Fruit fly (Drosophila melanogaster) whole organism, embryonic: Measurements from ENCODE around the gene CG6048.

Experiments used
- CG10209 ChIP-seq: fragments of 200-800 bp; sonication (Bioruptor generic); optimal IDR thresholded peaks from 3 replicates; lab custom pipeline; 2017; ENCODE audit warnings: missing biosample characterization, mild to moderate bottlenecking, missing genetic modification characterization, missing genetic modification reagents
- CG10267 ChIP-seq: fragments of 200-800 bp; sonication (Bioruptor generic); optimal IDR thresholded peaks from 2 replicates; lab custom pipeline; 2018; ENCODE audit warnings: missing biosample characterization, mild to moderate bottlenecking, missing genetic modification characterization, moderate library complexity
- CG10321 ChIP-seq: fragments of 200-800 bp; sonication (Bioruptor generic); IDR thresholded peaks from 2 replicates; pipeline ENCODE4 v1.3.6; 2022; ENCODE audit warnings: missing biosample characterization, missing genetic modification characterization
- CG10979 ChIP-seq: fragments of 200-800 bp; sonication (Bioruptor generic); optimal IDR thresholded peaks from 2 replicates; lab custom pipeline; 2018; ENCODE audit warnings: missing biosample characterization, mild to moderate bottlenecking, missing genetic modification characterization, moderate library complexity
- CG11085 ChIP-seq: fragments of 200-800 bp; sonication (Bioruptor generic); IDR thresholded peaks from 2 replicates; pipeline ENCODE4 v1.3.6; 2022; ENCODE audit warnings: missing biosample characterization, missing genetic modification characterization
- CG11723 ChIP-seq: fragments of 200-800 bp; sonication (Bioruptor generic); optimal IDR thresholded peaks from 2 replicates; lab custom pipeline; 2017; ENCODE audit warnings: missing biosample characterization, mild to moderate bottlenecking, missing genetic modification characterization
- CG12219 ChIP-seq: fragments of 200-800 bp; sonication (Bioruptor generic); optimal IDR thresholded peaks from 3 replicates; lab custom pipeline; 2018; ENCODE audit warnings: missing biosample characterization, mild to moderate bottlenecking, missing genetic modification characterization
- CG12299 ChIP-seq: fragments of 200-800 bp; sonication (Bioruptor generic); optimal IDR thresholded peaks from 2 replicates; lab custom pipeline; 2018; ENCODE audit warnings: missing biosample characterization, mild to moderate bottlenecking, missing genetic modification characterization
- CG12391 ChIP-seq: fragments of 200-800 bp; sonication (Bioruptor generic); optimal IDR thresholded peaks from 3 replicates; lab custom pipeline; 2018; ENCODE audit warnings: missing biosample characterization, mild to moderate bottlenecking, missing genetic modification characterization, moderate library complexity
- CG15011 ChIP-seq: fragments of 200-800 bp; sonication (Bioruptor generic); optimal IDR thresholded peaks from 3 replicates; lab custom pipeline; 2018; ENCODE audit warnings: missing biosample characterization, mild to moderate bottlenecking, missing genetic modification characterization
- CG15073 ChIP-seq: fragments of 200-800 bp; sonication (Bioruptor generic); optimal IDR thresholded peaks from 2 replicates; lab custom pipeline; 2016; ENCODE audit warnings: missing biosample characterization, missing genetic modification characterization
- CG17568 ChIP-seq: fragments of 200-800 bp; sonication (Bioruptor generic); optimal IDR thresholded peaks from 2 replicates; lab custom pipeline; 2018; ENCODE audit warnings: missing biosample characterization, mild to moderate bottlenecking, missing genetic modification characterization, moderate library complexity
- CG17912 ChIP-seq: fragments of 200-800 bp; sonication (Bioruptor generic); optimal IDR thresholded peaks from 2 replicates; lab custom pipeline; 2018; ENCODE audit warnings: missing biosample characterization, mild to moderate bottlenecking, missing genetic modification characterization
- CG2120 ChIP-seq: fragments of 200-800 bp; sonication (Bioruptor generic); optimal IDR thresholded peaks from 3 replicates; lab custom pipeline; 2016; ENCODE audit warnings: missing biosample characterization, missing genetic modification characterization
- CG2202 ChIP-seq: fragments of 200-800 bp; sonication (Bioruptor generic); optimal IDR thresholded peaks from 2 replicates; lab custom pipeline; 2018; ENCODE audit warnings: missing biosample characterization, mild to moderate bottlenecking, missing genetic modification characterization
- CG2875 ChIP-seq: fragments of 200-800 bp; sonication (Bioruptor generic); optimal IDR thresholded peaks from 2 replicates; lab custom pipeline; 2017; ENCODE audit warnings: missing biosample characterization, mild to moderate bottlenecking, missing genetic modification characterization, missing genetic modification reagents
- CG4707 ChIP-seq: fragments of 200-800 bp; sonication (Bioruptor generic); optimal IDR thresholded peaks from 2 replicates; lab custom pipeline; 2018; ENCODE audit warnings: missing biosample characterization, mild to moderate bottlenecking, missing genetic modification characterization, moderate library complexity
- CG7357 ChIP-seq: fragments of 200-800 bp; sonication (Bioruptor generic); IDR thresholded peaks from 3 replicates; pipeline ENCODE4 v1.3.6; 2022; ENCODE audit warnings: missing biosample characterization, missing genetic modification characterization
- CG8290 ChIP-seq, 3 experiments: fragments of 200-800 bp; sonication (Bioruptor generic); optimal IDR thresholded peaks; 2 replicates each; lab custom pipeline; 2016 to 2019; ENCODE audit warnings: missing biosample characterization in 3 of 3, missing genetic modification characterization in 3 of 3, mild to moderate bottlenecking in 2 of 3, moderate library complexity in 1 of 3
- CG8359 ChIP-seq: fragments of 200-800 bp; sonication (Bioruptor generic); optimal IDR thresholded peaks from 2 replicates; lab custom pipeline; 2017; ENCODE audit warnings: missing biosample characterization, mild to moderate bottlenecking, missing genetic modification characterization, borderline replicate concordance
- CG8388 ChIP-seq: fragments of 200-800 bp; sonication (Bioruptor generic); optimal IDR thresholded peaks from 2 replicates; lab custom pipeline; 2019; ENCODE audit warnings: missing biosample characterization, mild to moderate bottlenecking, missing genetic modification characterization, moderate library complexity
- CG9817 ChIP-seq: fragments of 200-800 bp; sonication (Bioruptor generic); optimal IDR thresholded peaks from 2 replicates; lab custom pipeline; 2018; ENCODE audit warnings: missing biosample characterization, mild to moderate bottlenecking, missing genetic modification characterization, moderate library complexity
- Doc2 ChIP-seq: fragments of 200-800 bp; sonication (Bioruptor generic); IDR thresholded peaks from 2 replicates; pipeline ENCODE4 v1.3.6; 2022; ENCODE audit warnings: missing biosample characterization, missing genetic modification characterization
- Eip74EF ChIP-seq, 2 experiments: fragments of 200-800 bp in 1 of 2; fragments of >200 bp in 1 of 2; sonication (Bioruptor generic) in 1 of 2; optimal IDR thresholded peaks; 2 replicates each; lab custom pipeline; 2017 to 2019; ENCODE audit warnings: missing biosample characterization in 2 of 2, missing genetic modification characterization in 2 of 2, mild to moderate bottlenecking in 1 of 2, moderate library complexity in 1 of 2
- Meics ChIP-seq: fragments of 200-800 bp; sonication (Bioruptor generic); optimal IDR thresholded peaks from 2 replicates; lab custom pipeline; 2017; ENCODE audit warnings: missing biosample characterization, mild to moderate bottlenecking, missing genetic modification characterization
- Mes4 ChIP-seq: fragments of 200-800 bp; sonication (Bioruptor generic); optimal IDR thresholded peaks from 2 replicates; lab custom pipeline; 2016; ENCODE audit warnings: missing biosample characterization, missing genetic modification characterization
- Opbp ChIP-seq: fragments of 200-800 bp; sonication (Bioruptor generic); IDR thresholded peaks from 3 replicates; pipeline ENCODE4 v1.3.6; 2022; ENCODE audit warnings: missing biosample characterization, missing genetic modification characterization; ENCODE audit not compliant: partially characterized antibody
- Ravus ChIP-seq: fragments of 200-800 bp; sonication (Bioruptor generic); IDR thresholded peaks from 2 replicates; pipeline ENCODE4 v1.3.6; 2022; ENCODE audit warnings: missing biosample characterization, missing genetic modification characterization
- Rx ChIP-seq: fragments of 200-800 bp; sonication (Bioruptor generic); IDR thresholded peaks from 2 replicates; pipeline ENCODE4 v1.3.6; 2022; ENCODE audit warnings: missing biosample characterization, missing genetic modification characterization
- Taf1 ChIP-seq: fragments of 200-800 bp; sonication (Bioruptor generic); IDR thresholded peaks from 2 replicates; pipeline ENCODE4 v1.3.6; 2022; ENCODE audit warnings: missing biosample characterization, missing genetic modification characterization
- bbx ChIP-seq: fragments of 200-800 bp; sonication (Bioruptor generic); IDR thresholded peaks from 2 replicates; pipeline ENCODE4 v1.3.6; 2022; ENCODE audit warnings: missing biosample characterization, missing genetic modification characterization; ENCODE audit not compliant: partially characterized antibody
- bowl ChIP-seq: fragments of 200-800 bp; sonication (Bioruptor generic); IDR thresholded peaks from 2 replicates; pipeline ENCODE4 v1.3.6; 2022; ENCODE audit warnings: missing biosample characterization, missing genetic modification characterization
- emc ChIP-seq: fragments of 200-800 bp; sonication (Bioruptor generic); optimal IDR thresholded peaks from 2 replicates; lab custom pipeline; 2016; ENCODE audit warnings: missing biosample characterization, missing genetic modification characterization
- eyg ChIP-seq: fragments of 200-800 bp; sonication (Bioruptor generic); optimal IDR thresholded peaks from 3 replicates; lab custom pipeline; 2016; ENCODE audit warnings: missing biosample characterization, missing genetic modification characterization
- gfzf ChIP-seq: fragments of 200-800 bp; sonication (Bioruptor generic); optimal IDR thresholded peaks from 2 replicates; lab custom pipeline; 2016; ENCODE audit warnings: missing biosample characterization, mild to moderate bottlenecking, missing genetic modification characterization, moderate library complexity
- grn ChIP-seq: fragments of 200-800 bp; sonication (Bioruptor generic); optimal IDR thresholded peaks from 3 replicates; lab custom pipeline; 2017; ENCODE audit warnings: missing biosample characterization, missing genetic modification characterization
- gsb-n ChIP-seq: fragments of 200-800 bp; sonication (Bioruptor generic); optimal IDR thresholded peaks from 3 replicates; lab custom pipeline; 2018; ENCODE audit warnings: missing biosample characterization, mild to moderate bottlenecking, missing genetic modification characterization
- jing ChIP-seq: fragments of 200-800 bp; sonication (Bioruptor generic); optimal IDR thresholded peaks from 2 replicates; lab custom pipeline; 2018; ENCODE audit warnings: missing biosample characterization, mild to moderate bottlenecking, missing genetic modification characterization
- lbe ChIP-seq: fragments of 200-800 bp; sonication (Bioruptor generic); optimal IDR thresholded peaks from 2 replicates; lab custom pipeline; 2016; ENCODE audit warnings: missing biosample characterization, mild to moderate bottlenecking, missing genetic modification characterization
- lilli ChIP-seq: fragments of 200-800 bp; sonication (Bioruptor generic); optimal IDR thresholded peaks from 3 replicates; lab custom pipeline; 2016; ENCODE audit warnings: missing biosample characterization, missing genetic modification characterization
- oc ChIP-seq: fragments of 200-800 bp; sonication (Bioruptor generic); optimal IDR thresholded peaks from 2 replicates; lab custom pipeline; 2018; ENCODE audit warnings: missing biosample characterization, mild to moderate bottlenecking, missing genetic modification characterization, moderate library complexity
- odd ChIP-seq: fragments of 200-800 bp; sonication (Bioruptor generic); optimal IDR thresholded peaks from 2 replicates; lab custom pipeline; 2017; ENCODE audit warnings: missing biosample characterization, mild to moderate bottlenecking, missing genetic modification characterization
- pan ChIP-seq, 4 experiments: fragments of >200 bp in 3 of 4; fragments of 200-800 bp in 1 of 4; sonication (Bioruptor generic) in 1 of 4; optimal IDR thresholded peaks in 3 of 4; IDR thresholded peaks in 1 of 4; 2 replicates each; pipeline versions ENCODE4 v1.3.6 to Lab custom; 2017 to 2022; ENCODE audit warnings: missing biosample characterization in 2 of 4, missing genetic modification characterization in 2 of 4, mixed read lengths in 1 of 4
- pita ChIP-seq: fragments of 200-800 bp; sonication (Bioruptor generic); optimal IDR thresholded peaks from 2 replicates; lab custom pipeline; 2017; ENCODE audit warnings: missing biosample characterization, mild to moderate bottlenecking, missing genetic modification characterization
- slbo ChIP-seq: fragments of 200-800 bp; sonication (Bioruptor generic); IDR thresholded peaks from 2 replicates; pipeline ENCODE4 v1.3.6; 2022; ENCODE audit warnings: missing biosample characterization, missing genetic modification characterization
- sr ChIP-seq: fragments of 200-800 bp; sonication (Bioruptor generic); IDR thresholded peaks from 3 replicates; pipeline ENCODE4 v1.3.6; 2022; ENCODE audit warnings: missing biosample characterization, missing genetic modification characterization
- ssp ChIP-seq: fragments of 200-800 bp; sonication (Bioruptor generic); IDR thresholded peaks from 2 replicates; pipeline ENCODE4 v1.3.6; 2022; ENCODE audit warnings: missing biosample characterization, missing genetic modification characterization
- tin ChIP-seq: fragments of 200-800 bp; sonication (Bioruptor generic); optimal IDR thresholded peaks from 3 replicates; lab custom pipeline; 2016; ENCODE audit warnings: missing biosample characterization, missing genetic modification characterization
- tup ChIP-seq: fragments of 200-800 bp; sonication (Bioruptor generic); optimal IDR thresholded peaks from 2 replicates; lab custom pipeline; 2016; ENCODE audit warnings: missing biosample characterization, mild to moderate bottlenecking, missing genetic modification characterization, moderate library complexity
- tx ChIP-seq: fragments of 200-800 bp; sonication (Bioruptor generic); optimal IDR thresholded peaks from 2 replicates; lab custom pipeline; 2016; ENCODE audit warnings: missing biosample characterization, missing genetic modification characterization

The CG6048 gene

dm6 chrX:5924378-5924777, 28.0 kb upstream of the CG6048 start (continued):
- TF ChIP-seq bbx (GFP tag; lab: Robert Waterston, UW) (no peak), sr (GFP tag; lab: Robert Waterston, UW) (no peak), gfzf (no peak), CG8290 (GFP tag; optimal IDR thresholded peaks at IDR 0.05; lab: Kevin White, UChicago) (no peak), CG8290 (tag; optimal IDR thresholded peaks at IDR 0.05; lab: Kevin White, UChicago) (no peak), CG7357 (GFP tag; lab: Robert Waterston, UW) (0 out of 3 replicates have a peak, but pooled peaks have one; percentile 29), Ravus (no peak), Taf1 (no peak), ssp (GFP tag; lab: Robert Waterston, UW) (no peak), CG2202 (tag; lab: Kevin White, UChicago) (no peak), pan (optimal IDR thresholded peaks at IDR 0.05; lab: Kevin White, UChicago) (no peak), pan (GFP tag; optimal IDR thresholded peaks at IDR 0.05 in 1 of 2, IDR thresholded peaks at IDR 0.05 in 1 of 2) (no peak), pita (GFP tag; lab: Kevin White, UChicago) (no peak), CG10267 (tag; lab: Kevin White, UChicago) (peak; percentile 6), tx (no peak), bowl (no peak), CG2120 (GFP tag; lab: Kevin White, UChicago) (peak; percentile 43), tin (GFP tag; lab: Kevin White, UChicago) (no peak), CG10979 (peak; percentile 56), CG10321 (GFP tag; lab: Robert Waterston, UW) (no peak), CG8359 (GFP tag; lab: Kevin White, UChicago) (no peak), gsb-n (tag; lab: Kevin White, UChicago) (peak; percentile 2), Doc2 (GFP tag; lab: Robert Waterston, UW) (no peak), lbe (GFP tag; lab: Kevin White, UChicago) (no peak), CG4707 (GFP tag; lab: Kevin White, UChicago) (no peak), CG12299 (tag; lab: Kevin White, UChicago) (no peak), CG15011 (GFP tag; lab: Kevin White, UChicago) (no peak), CG15073 (GFP tag; lab: Kevin White, UChicago) (no peak), lilli (GFP tag; lab: Kevin White, UChicago) (no peak), Rx (GFP tag; lab: Robert Waterston, UW) (no peak), emc (GFP tag; lab: Kevin White, UChicago) (no peak), CG11723 (no peak), CG11085 (GFP tag; lab: Robert Waterston, UW) (no peak), Mes4 (GFP tag; lab: Kevin White, UChicago) (no peak), jing (GFP tag; lab: Kevin White, UChicago) (no peak), CG8388 (GFP tag; lab: Kevin White, UChicago) (peak; percentile 21), CG10209 (peak; percentile 21), Opbp (GFP tag; lab: Robert Waterston, UW) (no peak), CG2875 (GFP tag; lab: Kevin White, UChicago) (peak; percentile 9), CG9817 (tag; lab: Kevin White, UChicago) (no peak), odd (GFP tag; lab: Kevin White, UChicago) (no peak), slbo (GFP tag; lab: Robert Waterston, UW) (peak; percentile 33; the same call in 1 of the 2 replicates), CG17568 (GFP tag; lab: Kevin White, UChicago) (no peak), Meics (GFP tag; lab: Kevin White, UChicago) (peak; percentile 28), CG12219 (GFP tag; lab: Kevin White, UChicago) (no peak), CG17912 (no peak), grn (GFP tag; lab: Kevin White, UChicago) (no peak), oc (tag; lab: Kevin White, UChicago) (no peak), eyg (GFP tag; lab: Kevin White, UChicago) (no peak), CG12391 (tag; lab: Kevin White, UChicago) (peak; percentile 27), tup (no peak), Eip74EF (GFP tag; optimal IDR thresholded peaks at IDR 0.05; lab: Kevin White, UChicago) (no peak)
